Worm (Caenorhabditis elegans) whole organism, late embryonic: Measurements from ENCODE around the gene T05H10.8.

Source experiments
- F13H6.1 ChIP-seq: sonication (generic microtip); optimal IDR thresholded peaks from 2 replicates; lab custom pipeline; 2016; ENCODE audit warnings: missing genetic modification characterization, missing compliant biosample characterization
- ama-1 ChIP-seq: fragments of 150-350 bp; optimal IDR thresholded peaks from 2 replicates; lab custom pipeline; 2014
- ceh-22 ChIP-seq: sonication (generic microtip); optimal IDR thresholded peaks from 2 replicates; lab custom pipeline; 2017; ENCODE audit warnings: missing biosample characterization, missing genetic modification characterization
- ceh-9 ChIP-seq: sonication (generic microtip); optimal IDR thresholded peaks from 2 replicates; lab custom pipeline; 2016; ENCODE audit warnings: mild to moderate bottlenecking, missing genetic modification characterization, inconsistent platforms, missing compliant biosample characterization
- ets-4 ChIP-seq: sonication (generic microtip); optimal IDR thresholded peaks from 2 replicates; lab custom pipeline; 2016; ENCODE audit warnings: missing genetic modification characterization, missing compliant biosample characterization
- fax-1 ChIP-seq: sonication (generic microtip); optimal IDR thresholded peaks from 2 replicates; lab custom pipeline; 2016; ENCODE audit warnings: missing genotype, missing genetic modification characterization, missing compliant biosample characterization
- gmeb-2 ChIP-seq: sonication (generic microtip); optimal IDR thresholded peaks from 2 replicates; lab custom pipeline; 2016; ENCODE audit warnings: missing genetic modification characterization, inconsistent platforms, missing compliant biosample characterization
- ttx-3 ChIP-seq: sonication (generic microtip); optimal IDR thresholded peaks from 2 replicates; lab custom pipeline; 2016; ENCODE audit warnings: missing genetic modification reagents, missing genetic modification characterization, missing compliant biosample characterization
- ztf-16 ChIP-seq: sonication (generic microtip); optimal IDR thresholded peaks from 2 replicates; lab custom pipeline; 2017; ENCODE audit warnings: missing genetic modification characterization, missing compliant biosample characterization

DNA sequence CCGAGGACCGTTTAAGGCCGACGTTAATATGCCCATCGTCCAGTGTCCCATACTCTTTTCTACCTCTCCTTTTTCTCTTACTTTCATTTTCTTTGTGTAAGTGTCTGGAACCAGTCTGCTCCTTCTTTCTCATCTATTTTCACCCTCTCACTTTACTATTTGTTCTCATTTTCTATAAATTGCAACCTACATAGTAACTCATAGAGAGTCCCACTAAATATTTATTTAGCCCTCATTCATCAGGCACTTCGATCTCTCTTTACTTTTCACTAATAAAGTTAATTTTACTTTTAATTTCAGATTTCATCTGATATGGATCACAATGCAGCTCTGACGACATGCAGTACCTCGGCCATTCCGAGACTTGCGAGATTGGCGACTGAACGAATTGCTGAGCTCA lies 41.5 kb upstream of the T05H10.8 start, which contains the start of gene zyg-11:
- TF ChIP-seq ets-4 (no peak), ceh-9 (tag; lab: Kevin White, UChicago) (no peak), F13H6.1 (tag; lab: Kevin White, UChicago) (no peak), ama-1 (no peak), ceh-22 (tag; lab: Kevin White, UChicago) (no peak), fax-1 (tag; lab: Kevin White, UChicago) (no peak), gmeb-2 (tag; lab: Kevin White, UChicago) (no peak), ztf-16 (tag; lab: Kevin White, UChicago) (no peak), ttx-3 (tag; lab: Kevin White, UChicago) (no peak)
